Worm (Caenorhabditis elegans) whole organism, dauer: ENCODE data around the gene C14B1.8.

Experiments used
- unc-62 ChIP-seq: sonication (generic microtip); optimal IDR thresholded peaks from 2 replicates; lab custom pipeline; 2017; ENCODE audit warnings: missing biosample characterization, missing genetic modification reagents, missing genetic modification characterization

Gene C14B1.8

ce11 chrIII:3681351-3681938 lies 38.0 kb downstream of the C14B1.8 start:
- no peak for TF ChIP-seq unc-62 (GFP tag; lab: Kevin White, UChicago)

DNA sequence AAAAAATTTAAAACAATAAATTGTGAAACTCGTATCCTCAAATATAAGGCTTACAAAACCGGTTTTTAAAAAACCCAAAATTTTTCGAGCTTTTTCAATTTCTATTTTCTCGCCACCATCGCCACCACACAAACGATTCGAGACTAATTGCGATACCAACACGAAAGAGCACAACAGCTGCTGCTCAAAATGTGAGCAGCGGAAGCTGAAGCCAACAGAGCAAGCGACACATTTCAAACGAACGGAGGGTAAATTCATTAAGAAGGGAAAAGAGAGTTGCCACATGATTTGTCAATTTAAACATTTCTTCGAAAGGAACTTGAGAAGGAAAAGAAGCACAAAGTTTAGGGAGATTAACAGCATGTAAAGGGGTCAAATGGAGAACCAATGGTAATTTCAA lies 40.4 kb downstream of the C14B1.8 start:
- no peak for TF ChIP-seq unc-62 (GFP tag; lab: Kevin White, UChicago)

DNA sequence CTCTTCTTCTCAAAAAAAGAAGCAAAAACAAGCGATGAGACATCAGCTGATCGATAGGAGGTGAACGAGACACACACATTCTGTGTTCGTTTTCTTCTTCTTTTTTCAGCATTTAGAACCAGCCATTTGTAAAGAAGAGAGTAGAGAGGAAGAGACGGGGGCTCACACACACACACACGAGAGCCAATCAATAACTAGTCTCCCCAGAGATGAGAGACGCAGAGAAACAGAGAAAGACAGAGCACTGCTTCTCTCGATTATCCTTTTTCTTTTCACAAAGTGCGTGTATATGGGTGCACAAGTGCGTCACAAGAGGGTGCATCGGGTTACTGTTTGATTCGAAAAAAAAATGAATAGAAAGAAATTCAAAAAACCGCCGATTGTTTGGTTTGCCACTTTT lies 42.1 kb downstream of the C14B1.8 start:
- no peak for TF ChIP-seq unc-62 (GFP tag; lab: Kevin White, UChicago)

DNA sequence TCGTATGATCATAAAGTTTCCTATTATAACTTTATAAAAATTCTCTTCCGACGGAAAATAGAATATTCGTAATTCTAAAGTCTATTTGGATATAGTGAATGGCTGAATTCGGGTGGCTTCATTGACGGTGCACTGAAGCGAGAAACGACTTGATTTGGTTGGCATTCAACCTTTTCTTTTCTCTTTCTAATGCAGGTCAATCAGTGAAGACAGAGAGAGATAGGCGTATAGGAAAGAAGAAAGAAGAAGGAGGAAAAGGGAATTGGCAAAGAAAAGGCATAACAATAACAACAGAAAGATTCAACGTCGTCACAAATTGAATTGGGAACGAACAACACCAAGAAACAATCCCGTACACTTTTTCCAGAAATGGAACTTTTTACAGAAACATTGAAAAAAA lies 44.0 kb downstream of the C14B1.8 start:
- TF ChIP-seq unc-62 (GFP tag; lab: Kevin White, UChicago): no peak

- no peak for TF ChIP-seq unc-62 (GFP tag; lab: Kevin White, UChicago)
Measured at ce11 chrIII:3674149-3674548, 45.3 kb downstream of the C14B1.8 start.

- no peak for TF ChIP-seq unc-62 (GFP tag; lab: Kevin White, UChicago)
Measured at ce11 chrIII:3672839-3673238, 46.6 kb downstream of the C14B1.8 start.

ce11 chrIII:3670984-3671383 lies 48.5 kb downstream of the C14B1.8 start:
- no peak for TF ChIP-seq unc-62 (GFP tag; lab: Kevin White, UChicago)

ce11 chrIII:3670336-3670735 lies 49.1 kb downstream of the C14B1.8 start, which contains the start of gene C46F11.6:
Gene C46F11.6, minus strand, starts transcription at chrIII:3670436.
- no peak for TF ChIP-seq unc-62 (GFP tag; lab: Kevin White, UChicago)
